Worm (Caenorhabditis elegans) whole organism, L1 larva: ENCODE measurements around the gene ivd-1.
"Not testable (repeated sequence)": the region's sequence is repeated elsewhere in the genome, so short reads cannot be mapped to it uniquely, and the experiment has no call there.

Experiments used
- C16A3.4 ChIP-seq: fragments of 150-350 bp; optimal IDR thresholded peaks from 2 replicates; lab custom pipeline; 2014; ENCODE audit warnings: missing biosample characterization, missing genetic modification characterization
- Y116A8C.19 ChIP-seq: sonication (generic microtip); optimal IDR thresholded peaks from 2 replicates; lab custom pipeline; 2016; ENCODE audit warnings: missing compliant biosample characterization, missing genetic modification characterization, borderline replicate concordance
- aha-1 ChIP-seq: fragments of 150-350 bp; optimal IDR thresholded peaks from 2 replicates; lab custom pipeline; 2014; ENCODE audit warnings: missing biosample characterization, missing genetic modification characterization
- aly-2 ChIP-seq: fragments of 150-350 bp; optimal IDR thresholded peaks from 2 replicates; lab custom pipeline; 2014; ENCODE audit warnings: missing biosample characterization, missing genetic modification characterization
- ceh-63 ChIP-seq: fragments of 200-800 bp; sonication (Bioruptor generic); optimal IDR thresholded peaks from 2 replicates; lab custom pipeline; 2018; ENCODE audit warnings: mild to moderate bottlenecking, missing genetic modification characterization, missing compliant biosample characterization
- ceh-8 ChIP-seq: fragments of 200-800 bp; sonication (Bioruptor generic); optimal IDR thresholded peaks from 2 replicates; lab custom pipeline; 2018; ENCODE audit warnings: mild to moderate bottlenecking, missing genetic modification characterization, moderate library complexity, missing compliant biosample characterization
- ceh-82 ChIP-seq, 3 experiments: fragments of 150-350 bp in 1 of 3; sonication (generic microtip) in 2 of 3; optimal IDR thresholded peaks; 2 replicates each; lab custom pipeline; 2014 to 2017; ENCODE audit warnings: missing biosample characterization in 3 of 3, missing genetic modification characterization in 3 of 3
- ceh-88 ChIP-seq: fragments of 200-800 bp; sonication (Bioruptor generic); IDR thresholded peaks from 2 replicates; pipeline ENCODE4 v1.3.6; 2022; ENCODE audit warnings: missing genetic modification characterization, missing compliant biosample characterization
- dpl-1 ChIP-seq, 3 experiments: fragments of 150-350 bp in 2 of 3; sonication (generic microtip) in 1 of 3; optimal IDR thresholded peaks; 2 replicates each; lab custom pipeline; 2014 to 2017; ENCODE audit warnings: missing biosample characterization in 3 of 3, missing genetic modification characterization in 3 of 3, missing genetic modification reagents in 3 of 3
- egl-27 ChIP-seq, 2 experiments: fragments of 150-350 bp in 1 of 2; sonication (generic microtip); optimal IDR thresholded peaks; 3 replicates each; lab custom pipeline; 2017 to 2018; ENCODE audit warnings: missing biosample characterization in 2 of 2, missing genetic modification characterization in 2 of 2, missing genetic modification reagents in 2 of 2
- fkh-8 ChIP-seq: sonication (generic microtip); optimal IDR thresholded peaks from 2 replicates; lab custom pipeline; 2016; ENCODE audit warnings: mild to moderate bottlenecking, missing genetic modification characterization, missing compliant biosample characterization
- grh-1 ChIP-seq: fragments of 200-800 bp; sonication (Bioruptor generic); IDR thresholded peaks from 2 replicates; pipeline ENCODE4 v1.3.6; 2022; ENCODE audit warnings: missing genetic modification reagents, missing genetic modification characterization, missing compliant biosample characterization
- lin-13 ChIP-seq: fragments of 150-350 bp; optimal IDR thresholded peaks from 2 replicates; lab custom pipeline; 2014; ENCODE audit warnings: missing biosample characterization, missing genetic modification reagents, missing genetic modification characterization
- lin-14 ChIP-seq: fragments of 200-800 bp; sonication (Bioruptor generic); optimal IDR thresholded peaks from 2 replicates; lab custom pipeline; 2018; ENCODE audit warnings: mild to moderate bottlenecking, missing genetic modification characterization, moderate library complexity, missing compliant biosample characterization
- lin-15B ChIP-seq: fragments of 150-350 bp; sonication (generic microtip); optimal IDR thresholded peaks from 3 replicates; lab custom pipeline; 2014; ENCODE audit warnings: missing biosample characterization, missing genetic modification characterization
- lir-3 ChIP-seq: sonication (generic microtip); optimal IDR thresholded peaks from 2 replicates; lab custom pipeline; 2016; ENCODE audit warnings: mild to moderate bottlenecking, missing genetic modification characterization, moderate library complexity, missing compliant biosample characterization; ENCODE audit not compliant: poor library complexity
- lsy-2 ChIP-seq, 2 experiments: fragments of 150-350 bp; optimal IDR thresholded peaks; 2 replicates each; lab custom pipeline; 2014; ENCODE audit warnings: missing biosample characterization in 2 of 2, missing genetic modification characterization in 2 of 2
- mab-9 ChIP-seq: fragments of 200-800 bp; sonication (Bioruptor generic); IDR thresholded peaks from 2 replicates; pipeline ENCODE4 v1.3.6; 2022; ENCODE audit warnings: missing genetic modification reagents, missing genetic modification characterization, missing compliant biosample characterization
- mef-2 ChIP-seq: fragments of 150-350 bp; optimal IDR thresholded peaks from 2 replicates; lab custom pipeline; 2014; ENCODE audit warnings: missing biosample characterization, missing genetic modification characterization
- nhr-11 ChIP-seq: fragments of 150-350 bp; optimal IDR thresholded peaks from 2 replicates; lab custom pipeline; 2014; ENCODE audit warnings: missing biosample characterization, missing genetic modification characterization
- nhr-12 ChIP-seq: sonication (generic microtip); optimal IDR thresholded peaks from 2 replicates; lab custom pipeline; 2017; ENCODE audit warnings: missing biosample characterization, missing genetic modification characterization
- nhr-19 ChIP-seq: fragments of 200-800 bp; sonication (Bioruptor generic); conservative IDR thresholded peaks from 2 replicates; pipeline ENCODE4 v1.3.6; 2022; ENCODE audit warnings: missing genetic modification characterization, missing compliant biosample characterization
- nhr-28 ChIP-seq: fragments of 150-350 bp; optimal IDR thresholded peaks from 2 replicates; lab custom pipeline; 2014; ENCODE audit warnings: missing biosample characterization, missing genetic modification characterization
- nhr-71 ChIP-seq: sonication (generic microtip); optimal IDR thresholded peaks from 2 replicates; lab custom pipeline; 2016; ENCODE audit warnings: mild to moderate bottlenecking, missing genetic modification characterization, moderate library complexity, missing compliant biosample characterization
- nhr-84 ChIP-seq: sonication (generic microtip); optimal IDR thresholded peaks from 2 replicates; lab custom pipeline; 2017; ENCODE audit warnings: missing biosample characterization, missing genetic modification characterization
- nhr-90 ChIP-seq: sonication (generic microtip); optimal IDR thresholded peaks from 2 replicates; lab custom pipeline; 2016; ENCODE audit warnings: mild to moderate bottlenecking, missing genetic modification characterization, missing compliant biosample characterization; ENCODE audit not compliant: poor library complexity
- pax-3 ChIP-seq: fragments of 200-800 bp; sonication (Bioruptor generic); optimal IDR thresholded peaks from 2 replicates; lab custom pipeline; 2018; ENCODE audit warnings: mild to moderate bottlenecking, missing genetic modification characterization, moderate library complexity, missing compliant biosample characterization
- snu-23 ChIP-seq: sonication (generic microtip); optimal IDR thresholded peaks from 2 replicates; lab custom pipeline; 2016; ENCODE audit warnings: missing genetic modification characterization, missing compliant biosample characterization
- sox-4 ChIP-seq: sonication (generic microtip); optimal IDR thresholded peaks from 2 replicates; lab custom pipeline; 2016; ENCODE audit warnings: missing genetic modification characterization, missing compliant biosample characterization
- sptf-1 ChIP-seq: fragments of 150-350 bp; optimal IDR thresholded peaks from 2 replicates; lab custom pipeline; 2014; ENCODE audit warnings: missing biosample characterization, missing genetic modification characterization
- swsn-7 ChIP-seq: sonication (generic microtip); optimal IDR thresholded peaks from 2 replicates; lab custom pipeline; 2016; ENCODE audit warnings: missing genetic modification characterization, missing compliant biosample characterization
- tlp-1 ChIP-seq: fragments of 150-350 bp; optimal IDR thresholded peaks from 2 replicates; lab custom pipeline; 2014; ENCODE audit warnings: missing biosample characterization, missing genetic modification characterization
- unc-130 ChIP-seq: fragments of 150-350 bp; optimal IDR thresholded peaks from 2 replicates; lab custom pipeline; 2017; ENCODE audit warnings: missing biosample characterization, missing genetic modification characterization, inconsistent platforms
- unc-30 ChIP-seq: sonication (generic microtip); optimal IDR thresholded peaks from 2 replicates; lab custom pipeline; 2017; ENCODE audit warnings: missing biosample characterization, missing genetic modification characterization
- unc-86 ChIP-seq: sonication (generic microtip); optimal IDR thresholded peaks from 2 replicates; lab custom pipeline; 2016; ENCODE audit warnings: missing genetic modification characterization, missing compliant biosample characterization
- unc-98 ChIP-seq: fragments of 200-800 bp; sonication (Bioruptor generic); IDR thresholded peaks from 2 replicates; pipeline ENCODE4 v1.3.6; 2022; ENCODE audit warnings: missing genetic modification characterization, missing compliant biosample characterization
- vab-15 ChIP-seq: sonication (generic microtip); optimal IDR thresholded peaks from 2 replicates; lab custom pipeline; 2017; ENCODE audit warnings: missing genotype, mild to moderate bottlenecking, missing genetic modification characterization, missing compliant biosample characterization
- zag-1 ChIP-seq: fragments of 150-350 bp; optimal IDR thresholded peaks from 2 replicates; lab custom pipeline; 2014; ENCODE audit warnings: missing biosample characterization, missing genetic modification characterization

Gene ivd-1

DNA sequence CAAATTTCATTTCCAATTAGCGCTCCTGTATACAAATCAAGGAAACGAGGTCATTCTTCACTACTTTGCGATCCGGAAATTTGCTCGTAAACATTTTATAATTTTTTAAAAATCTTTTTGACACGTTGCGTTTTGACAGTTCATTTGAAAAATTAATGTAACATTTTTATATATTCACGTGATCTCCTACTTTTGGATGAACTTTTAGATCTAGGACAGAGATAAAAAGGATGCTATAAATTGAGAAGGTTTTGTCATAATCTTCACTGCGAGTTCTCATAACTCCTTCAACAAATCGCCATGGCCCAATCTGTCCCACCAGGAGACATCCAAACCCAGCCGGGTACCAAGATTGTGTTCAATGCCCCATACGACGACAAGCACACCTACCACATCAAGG lies 26.4 kb downstream of the ivd-1 start, which contains the start of gene msp-57:
Gene msp-57, plus strand, starts transcription at position 301 of the 400 bp plus-strand sequence.
- not testable (repeated sequence) for TF ChIP-seq nhr-19 (GFP tag; lab: Robert Waterston, UW); vab-15; swsn-7 (tag; lab: Kevin White, UChicago)
- TF ChIP-seq, all 84 proteins: peak for 0; not testable (repeated sequence) for 84

DNA sequence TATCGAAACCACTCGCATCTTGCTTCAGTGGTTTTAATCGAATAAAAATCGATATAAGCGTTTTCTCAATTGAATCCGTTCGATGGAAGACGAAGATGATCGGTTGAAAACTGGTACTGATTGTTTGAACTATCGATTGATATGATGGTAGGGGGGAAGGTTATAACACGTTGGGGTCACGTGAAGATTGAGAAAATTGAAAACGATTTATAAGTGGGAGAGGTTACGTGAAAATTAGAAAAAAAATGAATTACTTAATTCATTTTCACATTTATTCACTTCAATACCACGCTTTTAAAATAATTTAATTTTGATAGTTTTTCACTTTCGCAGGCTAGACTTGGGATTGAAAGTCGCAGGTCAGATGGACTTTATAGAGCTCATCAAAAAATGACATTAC lies 27.7 kb downstream of the ivd-1 start, which contains the start of gene C09B9.7:
Gene C09B9.7, minus strand, starts transcription at position 101 of the 400 bp plus-strand sequence.
- TF ChIP-seq egl-27 (tag; optimal IDR thresholded peaks at IDR 0.05; lab: Kevin White, UChicago), result no peak

DNA sequence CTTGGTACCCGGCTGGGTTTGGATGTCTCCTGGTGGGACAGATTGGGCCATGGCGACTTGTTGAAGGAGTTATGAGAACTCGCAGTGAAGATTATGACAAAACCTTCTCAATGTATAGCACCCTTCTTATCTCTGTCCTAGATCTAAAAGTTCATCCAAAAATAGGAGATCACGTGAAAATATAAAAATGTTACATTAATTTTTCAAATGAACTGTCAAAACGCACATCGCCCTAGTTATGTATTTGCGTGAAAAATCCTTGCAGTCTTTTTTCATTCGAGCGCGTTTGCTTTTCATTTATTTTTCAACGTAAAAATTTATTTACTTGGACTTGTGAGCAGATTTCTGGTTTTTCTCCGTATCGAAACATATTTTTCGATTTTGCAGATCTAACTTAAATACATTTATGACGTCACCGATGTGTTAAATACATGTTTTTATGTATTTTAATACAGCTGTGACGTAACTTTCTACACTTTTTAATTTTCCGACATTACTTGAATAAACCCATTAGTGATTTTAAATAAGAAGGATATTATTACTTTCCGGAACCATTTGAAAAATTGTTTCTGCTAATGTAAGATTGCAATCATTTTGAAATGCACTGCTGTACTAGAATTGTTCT lies 32.6 kb downstream of the ivd-1 start, which contains the start of gene msp-55:
Gene msp-55, minus strand, starts transcription at position 51 of the 625 bp plus-strand sequence.
- TF ChIP-seq nhr-90 (no peak), lin-13 (GFP tag; lab: Kevin White, UChicago) (no peak), lir-3 (tag; lab: Kevin White, UChicago) (no peak), nhr-12 (tag; lab: Kevin White, UChicago) (no peak), nhr-11 (no peak), zag-1 (tag; lab: Kevin White, UChicago) (no peak), lsy-2 (tag; optimal IDR thresholded peaks at IDR 0.05; lab: Kevin White, UChicago) (no peak), nhr-84 (no peak), tlp-1 (no peak), nhr-28 (tag; lab: Kevin White, UChicago) (no peak), ceh-88 (no peak), lin-15B (tag; lab: Kevin White, UChicago) (no peak), dpl-1 (GFP tag; optimal IDR thresholded peaks at IDR 0.05; lab: Kevin White, UChicago) (no peak), sptf-1 (tag; lab: Kevin White, UChicago) (no peak), sox-4 (tag; lab: Kevin White, UChicago) (no peak), ceh-63 (GFP tag; lab: Kevin White, UChicago) (no peak), aly-2 (tag; lab: Kevin White, UChicago) (no peak), mab-9 (GFP tag; lab: Robert Waterston, UW) (no peak)

DNA sequence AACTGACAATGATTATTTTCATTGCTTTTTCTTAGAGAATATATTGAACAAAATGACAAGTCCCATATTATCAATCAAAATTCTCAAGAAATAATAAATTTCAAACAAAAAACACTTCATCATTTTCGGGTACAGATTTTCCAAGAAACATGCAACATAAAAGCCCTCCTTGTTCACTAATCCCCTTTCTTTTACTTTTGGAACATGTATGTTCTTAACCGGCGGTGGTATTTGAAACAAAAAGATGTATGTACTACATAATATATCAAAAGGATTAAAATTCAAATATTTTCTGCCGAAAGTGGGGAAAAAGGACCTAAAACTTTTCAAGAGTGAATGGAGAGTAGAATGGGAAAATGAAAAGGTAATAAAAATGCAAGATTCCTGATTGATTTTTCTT lies 34.4 kb downstream of the ivd-1 start:
- TF ChIP-seq aha-1 (no peak), unc-86 (tag; lab: Kevin White, UChicago) (no peak), mab-9 (GFP tag; lab: Robert Waterston, UW) (peak; percentile 48; the same call in 1 of the 2 replicates), unc-30 (tag; lab: Kevin White, UChicago) (peak; percentile 62)

DNA sequence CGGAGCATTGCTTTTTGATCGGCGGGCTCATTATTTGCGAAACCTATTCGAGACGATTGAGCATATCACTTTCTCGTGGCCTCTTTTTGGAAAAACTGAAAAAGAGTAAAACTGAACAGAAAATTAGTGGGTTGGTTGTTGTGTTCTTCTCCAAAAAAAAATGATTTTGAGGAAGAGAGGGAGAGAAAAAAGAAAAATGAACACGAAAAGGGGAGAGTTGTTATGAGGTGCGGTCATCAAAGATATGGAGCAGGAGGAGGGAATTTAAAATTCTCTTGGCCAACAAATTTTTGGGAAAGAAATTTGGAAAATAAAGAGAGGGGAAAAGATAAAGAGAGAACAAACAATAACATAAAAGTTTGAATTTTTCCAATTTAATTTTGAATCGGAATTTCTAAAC lies 43.3 kb downstream of the ivd-1 start, which contains the start of gene hot-9:
Gene hot-9, minus strand, starts transcription at position 101 of the 400 bp plus-strand sequence.
- no peak for TF ChIP-seq pax-3
- no peak for TF ChIP-seq Y116A8C.19
- TF ChIP-seq ceh-82 (tag; optimal IDR thresholded peaks at IDR 0.05; lab: Kevin White, UChicago), result no peak
- TF ChIP-seq aly-2 (tag; lab: Kevin White, UChicago), result no peak
- TF ChIP-seq C16A3.4 (tag; lab: Kevin White, UChicago), result no peak
- no peak for TF ChIP-seq lin-14
- TF ChIP-seq grh-1 (GFP tag; lab: Robert Waterston, UW), result no peak
- TF ChIP-seq ceh-8 (GFP tag; lab: Kevin White, UChicago), result no peak
- no peak for TF ChIP-seq unc-98 (GFP tag; lab: Robert Waterston, UW)
- TF ChIP-seq fkh-8 (tag; lab: Kevin White, UChicago), result no peak
- no peak for TF ChIP-seq tlp-1
- TF ChIP-seq snu-23 (GFP tag; lab: Kevin White, UChicago), result no peak
- TF ChIP-seq mef-2 (tag; lab: Kevin White, UChicago), result no peak
- no peak for TF ChIP-seq sptf-1 (tag; lab: Kevin White, UChicago)
- TF ChIP-seq nhr-71 (tag; lab: Kevin White, UChicago), result no peak
- TF ChIP-seq unc-130 (tag; lab: Kevin White, UChicago), result no peak
- no peak for TF ChIP-seq lin-13 (GFP tag; lab: Kevin White, UChicago)
